Fruit fly (Drosophila melanogaster): ENCODE measurements around the gene Pura.

- no peak for TF ChIP-seq psq (optimal IDR thresholded peaks at IDR 0.05)
- TF ChIP-seq CG8478 (optimal IDR thresholded peaks at IDR 0.05): no peak
- TF ChIP-seq pan (optimal IDR thresholded peaks at IDR 0.05): no peak
- no peak for TF ChIP-seq EcR (GFP tag; optimal IDR thresholded peaks at IDR 0.05)
- TF ChIP-seq usp (GFP tag; optimal IDR thresholded peaks at IDR 0.05): no peak
- no peak for TF ChIP-seq Dll (optimal IDR thresholded peaks at IDR 0.05)
These were observed 48.6 kb downstream of the Pura start, which contains the start of gene CG7506 for dm6 chr3L:7641467-7641866.

Data from whole organism.